Fruit fly (Drosophila melanogaster): ENCODE results near the gene Vha100-1.

Vha100-1 gene

DNA sequence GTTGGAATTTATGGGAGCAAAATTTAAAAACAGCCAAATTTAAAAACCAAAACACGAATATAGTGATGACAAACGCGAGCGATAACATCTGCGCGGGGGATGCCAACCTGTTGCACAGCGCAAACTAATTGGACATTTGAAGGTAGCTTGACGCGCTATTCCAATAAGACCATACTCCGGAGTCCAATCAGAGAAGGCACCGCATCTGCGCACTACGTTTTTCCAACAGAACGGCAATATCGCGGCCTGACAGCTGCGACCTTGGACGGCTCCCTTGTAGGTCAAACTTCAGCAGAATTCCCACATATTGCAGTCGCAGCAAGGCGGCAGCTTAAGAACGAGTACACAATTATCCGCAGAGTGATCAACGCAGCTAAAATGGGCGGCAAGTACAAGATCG lies 17.1 kb downstream of the Vha100-1 start, which contains the start of the genes CG11882 and Pglym78 (continued):
- TF ChIP-seq CG7357 (GFP tag; IDR thresholded peaks at IDR 0.05) (no peak), HmgD (GFP tag; optimal IDR thresholded peaks at IDR 0.05) (peak; percentile 80), Trl (optimal IDR thresholded peaks at IDR 0.05) (no peak), Trl (GFP tag; optimal IDR thresholded peaks at IDR 0.05) (peak; percentile 64), Ada2b (GFP tag; IDR thresholded peaks at IDR 0.05) (peak; percentile 50), nom (GFP tag; optimal IDR thresholded peaks at IDR 0.05) (peak; percentile 51), Lhr (GFP tag; optimal IDR thresholded peaks at IDR 0.05) (peak; percentile 89), CG5245 (GFP tag; optimal IDR thresholded peaks at IDR 0.05) (no peak), HLH4C (GFP tag; IDR thresholded peaks at IDR 0.05; ENCODE audit: partially characterized antibody) (peak; percentile 43; the same call in 1 of the 3 replicates), shn (GFP tag; optimal IDR thresholded peaks at IDR 0.05) (peak; percentile 16), cas (GFP tag; IDR thresholded peaks at IDR 0.05) (no peak), Dip2 (GFP tag; IDR thresholded peaks at IDR 0.05) (no peak), cato (GFP tag; optimal IDR thresholded peaks at IDR 0.05; ENCODE audit: borderline replicate concordance) (no peak), CG10654 (GFP tag; optimal IDR thresholded peaks at IDR 0.05) (peak; percentile 2), CG4404 (GFP tag; IDR thresholded peaks at IDR 0.05) (no peak), Dbx (GFP tag; IDR thresholded peaks at IDR 0.05) (peak; percentile 66; the same call in 2 of the 3 replicates), CG6813 (GFP tag; optimal IDR thresholded peaks at IDR 0.05) (no peak), HLHmδ (GFP tag; optimal IDR thresholded peaks at IDR 0.05) (peak; percentile 24), CG6765 (GFP tag; optimal IDR thresholded peaks at IDR 0.05) (no peak), CG2712 (tag; optimal IDR thresholded peaks at IDR 0.05) (peak; percentile 54), insv (GFP tag; optimal IDR thresholded peaks at IDR 0.05) (peak; percentile 100), Ravus (GFP tag; IDR thresholded peaks at IDR 0.05) (no peak), CG6689 (GFP tag; IDR thresholded peaks at IDR 0.05) (peak; percentile 22; the same call in 1 of the 2 replicates), CG1647 (GFP tag; optimal IDR thresholded peaks at IDR 0.05) (peak; percentile 36), abd-A (tag; optimal IDR thresholded peaks at IDR 0.05) (no peak), Mad (GFP tag; optimal IDR thresholded peaks at IDR 0.05) (no peak), CG15269 (tag; optimal IDR thresholded peaks at IDR 0.05) (no peak), eve (GFP tag; optimal IDR thresholded peaks at IDR 0.05) (no peak), al (GFP tag; IDR thresholded peaks at IDR 0.05) (peak; percentile 51), cg (GFP tag; optimal IDR thresholded peaks at IDR 0.05) (no peak), Spps (tag; optimal IDR thresholded peaks at IDR 0.05) (no peak), CG12236 (GFP tag; optimal IDR thresholded peaks at IDR 0.05) (no peak), NC2β (GFP tag; optimal IDR thresholded peaks at IDR 0.05) (peak; percentile 75), CG7839 (tag; optimal IDR thresholded peaks at IDR 0.05) (no peak), Oaz (GFP tag; IDR thresholded peaks at IDR 0.05) (no peak), cad (GFP tag; optimal IDR thresholded peaks at IDR 0.05) (no peak), Neu2 (GFP tag; optimal IDR thresholded peaks at IDR 0.05; ENCODE audit: borderline replicate concordance) (no peak), CG5953 (GFP tag; IDR thresholded peaks at IDR 0.05) (no peak), Elba2 (GFP tag; optimal IDR thresholded peaks at IDR 0.05) (peak; percentile 81), CG1024 (GFP tag; IDR thresholded peaks at IDR 0.05) (0 out of 2 replicates have a peak, but pooled peaks have one; percentile 14), CG15011 (GFP tag; optimal IDR thresholded peaks at IDR 0.05) (no peak), ci (GFP tag; IDR thresholded peaks at IDR 0.05) (peak; percentile 83), CG12104 (GFP tag; optimal IDR thresholded peaks at IDR 0.05) (no peak), CG10565 (GFP tag; optimal IDR thresholded peaks at IDR 0.05) (no peak), mld (GFP tag; IDR thresholded peaks at IDR 0.05; ENCODE audit: partially characterized antibody) (no peak), HmgZ (tag; optimal IDR thresholded peaks at IDR 0.05) (peak; percentile 89), psq (GFP tag; optimal IDR thresholded peaks at IDR 0.05) (no peak), Vsx1 (GFP tag; optimal IDR thresholded peaks at IDR 0.05) (no peak), CG18011 (GFP tag; optimal IDR thresholded peaks at IDR 0.05) (peak; percentile 14), corto (GFP tag; optimal IDR thresholded peaks at IDR 0.05) (no peak), CG30403 (GFP tag; optimal IDR thresholded peaks at IDR 0.05) (peak; percentile 50), sug (tag; optimal IDR thresholded peaks at IDR 0.05) (peak; percentile 73)
